Fruit fly (Drosophila melanogaster): Measurements from ENCODE around the gene CG3597.

Gene CG3597

dm6 chr2L:2380805-2381204 is 9.5 kb upstream of the CG3597 start, which contains the start of gene Eogt (continued):
- TF ChIP-seq CTCF (GFP tag; optimal IDR thresholded peaks at IDR 0.05) (peak; percentile 51), lmd (GFP tag; IDR thresholded peaks at IDR 0.05) (peak; percentile 96), Dp (GFP tag; optimal IDR thresholded peaks at IDR 0.05) (peak; percentile 28), Optix (GFP tag; IDR thresholded peaks at IDR 0.05) (peak; percentile 93), CG2889 (GFP tag; IDR thresholded peaks at IDR 0.05) (peak; percentile 94), CG12299 (tag; optimal IDR thresholded peaks at IDR 0.05) (peak; percentile 88), CG18011 (GFP tag; optimal IDR thresholded peaks at IDR 0.05) (peak; percentile 86), hkb (optimal IDR thresholded peaks at IDR 0.05) (no peak), hkb (GFP tag; IDR thresholded peaks at IDR 0.05) (peak; percentile 96), sd (tag; optimal IDR thresholded peaks at IDR 0.05) (peak; percentile 95), CG5180 (GFP tag; optimal IDR thresholded peaks at IDR 0.05) (peak; percentile 61), Vsx1 (GFP tag; optimal IDR thresholded peaks at IDR 0.05) (no peak), CG1603 (tag; optimal IDR thresholded peaks at IDR 0.05) (peak; percentile 98), lab (GFP tag; optimal IDR thresholded peaks at IDR 0.05) (peak; percentile 90), CG8478 (optimal IDR thresholded peaks at IDR 0.05) (no peak), Hsf (GFP tag; optimal IDR thresholded peaks at IDR 0.05) (peak; percentile 92), Sry-β (GFP tag; optimal IDR thresholded peaks at IDR 0.05) (peak; percentile 38), gfzf (GFP tag; optimal IDR thresholded peaks at IDR 0.05) (peak; percentile 62), Fer3 (tag; optimal IDR thresholded peaks at IDR 0.05) (peak; percentile 89), Awh (GFP tag; IDR thresholded peaks at IDR 0.05) (peak; percentile 96), scrt (GFP tag; optimal IDR thresholded peaks at IDR 0.05) (peak; percentile 71), CG14860 (GFP tag; IDR thresholded peaks at IDR 0.05; ENCODE audit: partially characterized antibody) (no peak), CG15601 (tag; optimal IDR thresholded peaks at IDR 0.05) (peak; percentile 91), dm (GFP tag; optimal IDR thresholded peaks at IDR 0.05) (peak; percentile 30), BtbVII (GFP tag; optimal IDR thresholded peaks at IDR 0.05) (peak; percentile 67), slou (GFP tag; optimal IDR thresholded peaks at IDR 0.05) (peak; percentile 76), CG1529 (GFP tag; optimal IDR thresholded peaks at IDR 0.05) (peak; percentile 78), CG11093 (GFP tag; IDR thresholded peaks at IDR 0.05) (peak; percentile 96), yki (optimal IDR thresholded peaks at IDR 0.05) (no peak), CG32767 (GFP tag; IDR thresholded peaks at IDR 0.05) (peak; percentile 94), Hand (GFP tag; optimal IDR thresholded peaks at IDR 0.05) (peak; percentile 64), rib (GFP tag; IDR thresholded peaks at IDR 0.05) (peak; percentile 95), CG17328 (GFP tag; IDR thresholded peaks at IDR 0.05) (peak; percentile 99), Med (GFP tag) (peak; percentile 95), Gsc (GFP tag; IDR thresholded peaks at IDR 0.05) (peak; percentile 93), Mrtf (GFP tag; IDR thresholded peaks at IDR 0.05) (peak; percentile 91), sqz (GFP tag; optimal IDR thresholded peaks at IDR 0.05) (no peak), crol (GFP tag; IDR thresholded peaks at IDR 0.05) (peak; percentile 54; the same call in 1 of the 2 replicates), zfh2 (GFP tag; optimal IDR thresholded peaks at IDR 0.05) (peak; percentile 78), Adf1 (GFP tag; IDR thresholded peaks at IDR 0.05) (peak; percentile 77), CG30020 (tag; optimal IDR thresholded peaks at IDR 0.05) (peak; percentile 76), CG1832 (GFP tag; optimal IDR thresholded peaks at IDR 0.05) (no peak), CG3995 (GFP tag; optimal IDR thresholded peaks at IDR 0.05) (peak; percentile 26), wdn (GFP tag; IDR thresholded peaks at IDR 0.05) (peak; percentile 93), exex (tag; optimal IDR thresholded peaks at IDR 0.05) (peak; percentile 45), H2.0 (GFP tag; IDR thresholded peaks at IDR 0.05) (peak; percentile 98), CG14667 (GFP tag; IDR thresholded peaks at IDR 0.05) (peak; percentile 95), CG6791 (GFP tag; IDR thresholded peaks at IDR 0.05; ENCODE audit: partially characterized antibody) (0 out of 3 replicates have a peak, but pooled peaks have one; percentile 1), phol (tag; optimal IDR thresholded peaks at IDR 0.05) (peak; percentile 94), caup (GFP tag; optimal IDR thresholded peaks at IDR 0.05; ENCODE audit: severe bottlenecking) (peak; percentile 83), CG17385 (GFP tag; optimal IDR thresholded peaks at IDR 0.05) (peak; percentile 88), CG7745 (tag; optimal IDR thresholded peaks at IDR 0.05) (no peak)
